Worm (Caenorhabditis elegans): Measurements from ENCODE around the gene F38A5.6.

Gene F38A5.6

DNA sequence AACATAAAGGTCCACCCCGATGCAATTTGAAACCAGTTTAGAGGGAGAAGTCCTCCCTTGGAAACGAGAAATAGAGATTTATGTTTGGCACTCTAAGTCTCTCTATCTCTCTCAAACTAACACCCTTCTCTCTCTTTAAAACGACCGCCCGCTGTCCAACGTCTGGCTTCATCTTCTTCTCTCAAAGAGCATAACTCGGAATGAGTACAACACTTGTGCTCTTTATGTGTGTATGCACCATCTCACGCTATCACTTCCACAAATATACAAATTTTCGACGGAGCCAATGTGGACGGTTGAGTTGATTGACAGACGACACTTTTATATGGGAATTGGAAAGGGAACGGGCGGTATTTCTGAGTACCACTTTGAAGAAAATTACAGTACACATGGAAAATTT is 22.9 kb downstream of the F38A5.6 start:
- peak; percentile 37 for TF ChIP-seq nfya-1 (tag; optimal IDR thresholded peaks at IDR 0.05)
- TF ChIP-seq dve-1 (tag; optimal IDR thresholded peaks at IDR 0.05), result no peak
- no peak for TF ChIP-seq fax-1 (tag; optimal IDR thresholded peaks at IDR 0.05)
- no peak for TF ChIP-seq ref-2 (tag; optimal IDR thresholded peaks at IDR 0.05)
- TF ChIP-seq unc-55 (GFP tag; optimal IDR thresholded peaks at IDR 0.05), result peak; percentile 71
- no peak for TF ChIP-seq ceh-14 (tag; optimal IDR thresholded peaks at IDR 0.05)

DNA sequence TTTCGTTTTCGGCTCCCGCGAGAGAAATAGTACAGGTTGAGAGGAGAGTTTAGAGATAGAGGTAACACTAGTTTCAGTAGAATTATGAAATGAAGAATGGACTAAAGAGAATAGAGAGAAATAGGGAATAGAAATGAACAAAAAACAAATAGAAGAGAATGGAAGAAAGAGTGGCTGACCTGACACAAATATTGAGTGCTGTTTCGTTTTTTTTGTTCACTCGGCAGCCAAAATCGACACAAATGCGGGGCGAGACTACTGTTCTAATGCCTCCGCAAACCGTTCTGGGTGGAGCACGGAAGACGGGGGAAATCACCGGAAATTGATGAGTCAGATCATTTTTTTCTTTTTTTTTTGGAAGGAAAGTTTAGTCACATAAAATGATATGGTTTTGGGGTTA is 24.5 kb downstream of the F38A5.6 start:
- no peak for TF ChIP-seq sox-4 (tag; optimal IDR thresholded peaks at IDR 0.05)
- no peak for TF ChIP-seq T23F11.4 (GFP tag; optimal IDR thresholded peaks at IDR 0.05)

DNA sequence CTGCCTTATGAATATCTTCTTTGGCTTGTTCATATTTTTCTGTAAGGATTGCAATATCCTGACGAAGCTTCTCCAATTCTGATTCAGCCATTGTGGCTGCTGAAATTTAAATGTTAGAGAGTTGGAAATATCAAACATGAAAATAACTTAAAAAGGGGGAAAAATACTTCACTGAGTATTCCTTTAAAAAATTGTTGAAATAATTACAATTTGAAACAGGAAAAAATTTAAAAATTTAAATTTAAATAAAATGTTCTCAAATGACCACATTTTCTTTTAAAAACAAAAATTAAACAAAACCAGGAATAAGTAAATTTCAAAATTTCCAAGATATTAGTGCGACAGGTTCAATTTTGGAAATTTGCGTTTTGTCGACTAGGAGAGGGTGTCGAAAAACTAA is 25.0 kb downstream of the F38A5.6 start, which contains the start of gene bicd-1:
Gene bicd-1 (minus strand): TSS at position 101 of the 400 bp plus-strand sequence.
- no peak for TF ChIP-seq pros-1 (tag; optimal IDR thresholded peaks at IDR 0.05)
- no peak for TF ChIP-seq eyg-1 (tag; optimal IDR thresholded peaks at IDR 0.05)
- TF ChIP-seq sox-2 (GFP tag; IDR thresholded peaks at IDR 0.05), result no peak

DNA sequence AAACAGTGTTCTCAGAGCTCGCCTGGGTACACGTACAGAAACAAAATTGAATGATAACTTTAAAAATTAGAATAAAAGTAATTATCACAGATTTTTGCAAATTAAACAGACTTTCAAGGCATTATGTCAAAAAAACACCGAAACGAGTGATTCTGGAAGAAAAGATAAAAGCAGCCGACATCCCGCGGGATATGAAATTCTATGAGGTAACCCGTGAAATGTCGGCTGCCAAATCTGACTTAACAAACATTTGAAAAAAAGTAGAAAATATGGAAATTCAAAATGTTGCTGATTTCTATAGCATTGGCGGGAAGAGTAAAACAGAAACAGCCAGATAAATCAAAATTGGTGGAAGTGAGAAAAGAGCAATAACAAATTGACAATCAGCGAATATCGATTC is 31.6 kb downstream of the F38A5.6 start:
- TF ChIP-seq hlh-8 (tag; optimal IDR thresholded peaks at IDR 0.05) (no peak), ceh-9 (tag; optimal IDR thresholded peaks at IDR 0.05) (no peak), nhr-11 (tag; optimal IDR thresholded peaks at IDR 0.05) (no peak), fax-1 (tag; optimal IDR thresholded peaks at IDR 0.05) (no peak)

DNA sequence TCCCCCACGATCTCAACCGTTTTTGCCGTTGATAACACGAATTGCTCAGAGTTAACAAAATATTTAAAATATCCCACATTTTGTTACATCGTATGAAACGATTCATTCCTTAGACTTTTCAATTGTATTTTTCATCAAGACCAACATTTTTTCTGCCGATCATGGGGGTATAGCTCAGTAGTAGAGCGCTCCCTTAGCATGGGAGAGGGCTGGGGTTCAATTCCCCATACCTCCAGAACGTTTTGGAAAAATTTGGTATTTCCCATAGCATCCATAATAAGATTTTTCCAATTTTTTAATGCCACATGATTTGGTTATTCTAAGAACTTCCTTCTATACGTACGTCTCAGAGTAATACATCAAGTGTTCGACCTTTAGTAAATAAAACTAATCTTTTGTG is 35.2 kb downstream of the F38A5.6 start:
- no peak for TF ChIP-seq ceh-2 (tag; optimal IDR thresholded peaks at IDR 0.05)
- no peak for TF ChIP-seq hlh-6 (tag; optimal IDR thresholded peaks at IDR 0.05)
- TF ChIP-seq ama-1 (optimal IDR thresholded peaks at IDR 0.05), result no peak
- no peak for TF ChIP-seq syd-9 (tag; optimal IDR thresholded peaks at IDR 0.05)
- no peak for TF ChIP-seq sdc-2 (tag; optimal IDR thresholded peaks at IDR 0.05)

DNA sequence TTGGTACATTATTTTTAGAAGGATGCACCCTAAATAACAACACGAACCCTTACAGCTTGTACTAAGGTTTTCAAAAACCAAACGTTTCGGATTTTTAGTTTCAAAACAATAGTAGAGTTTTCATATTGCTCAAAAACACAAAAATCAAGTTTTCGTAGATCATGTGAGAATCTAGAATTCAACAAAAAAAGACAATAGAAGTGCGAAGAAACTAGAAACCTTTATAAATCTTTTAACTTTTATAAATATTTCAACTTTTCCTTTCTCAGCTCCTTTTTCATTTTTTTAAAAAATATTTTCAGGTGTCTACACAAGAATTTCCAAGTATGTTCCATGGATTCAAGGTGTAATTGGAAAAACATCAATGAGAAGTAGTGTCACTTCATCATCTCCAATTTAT is 36.8 kb downstream of the F38A5.6 start, which contains the start of gene best-9:
Gene best-9 (plus strand): TSS at position 301 of the 400 bp plus-strand sequence.
- no peak for TF ChIP-seq unc-3 (GFP tag; conservative IDR thresholded peaks at IDR 0.05)
- no peak for TF ChIP-seq unc-3 (tag; optimal IDR thresholded peaks at IDR 0.05)
- no peak for TF ChIP-seq tbx-2 (tag; optimal IDR thresholded peaks at IDR 0.05)
- no peak for TF ChIP-seq hlh-8 (tag; optimal IDR thresholded peaks at IDR 0.05)
- TF ChIP-seq F13H6.1 (tag; optimal IDR thresholded peaks at IDR 0.05), result no peak
- TF ChIP-seq ceh-6 (GFP tag; optimal IDR thresholded peaks at IDR 0.05), result no peak
- TF ChIP-seq ceh-14 (tag; optimal IDR thresholded peaks at IDR 0.05), result no peak
- TF ChIP-seq nhr-232 (tag; optimal IDR thresholded peaks at IDR 0.05), result no peak
- no peak for TF ChIP-seq ref-2 (tag; optimal IDR thresholded peaks at IDR 0.05)
- TF ChIP-seq pros-1 (tag; optimal IDR thresholded peaks at IDR 0.05), result no peak
- no peak for TF ChIP-seq ttx-3 (tag; optimal IDR thresholded peaks at IDR 0.05)

DNA sequence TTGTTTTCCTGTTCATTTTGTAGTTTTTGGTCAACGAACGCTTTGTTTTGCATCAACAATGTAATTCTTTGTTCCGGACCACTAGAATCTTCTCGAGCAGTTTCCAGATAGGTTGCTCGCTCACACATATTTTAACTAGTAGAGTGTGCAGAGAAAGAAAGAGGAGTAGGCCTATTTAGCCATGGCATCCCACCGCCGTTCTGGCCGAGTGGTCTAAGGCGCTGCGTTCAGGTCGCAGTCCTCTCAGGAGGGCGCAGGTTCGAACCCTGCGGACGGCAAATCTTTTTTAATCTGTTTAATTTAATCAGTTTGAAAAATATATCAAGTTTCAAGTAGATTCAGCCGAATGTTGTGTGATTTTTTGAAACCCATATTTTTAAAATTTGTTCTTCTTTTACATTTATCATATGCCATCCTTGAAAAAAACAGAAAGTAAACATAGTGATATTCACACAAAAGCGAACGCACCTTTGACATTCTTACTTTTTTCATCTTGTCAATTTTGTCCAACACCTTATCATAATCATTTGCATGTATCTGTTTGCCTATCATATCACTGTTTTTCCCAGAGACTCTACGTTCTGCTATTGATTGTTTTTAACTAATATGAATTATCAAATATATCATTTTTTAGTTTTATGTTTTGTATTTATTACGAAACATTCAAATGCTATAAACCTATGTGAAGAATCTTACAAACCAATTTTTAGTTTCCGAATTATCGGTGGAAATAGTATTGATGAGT is 40.4 kb downstream of the F38A5.6 start, which contains the start of gene try-3:
Gene try-3 (plus strand): TSS at position 532 of the 745 bp plus-strand sequence.
- TF ChIP-seq pha-4 (tag; optimal IDR thresholded peaks at IDR 0.05), result no peak
- TF ChIP-seq unc-86 (tag; optimal IDR thresholded peaks at IDR 0.05), result no peak
- TF ChIP-seq elt-2 (tag; optimal IDR thresholded peaks at IDR 0.05), result peak; percentile 77
- TF ChIP-seq nhr-232 (tag; optimal IDR thresholded peaks at IDR 0.05), result peak; percentile 53
- TF ChIP-seq ahr-1 (tag; optimal IDR thresholded peaks at IDR 0.05), result peak; percentile 16
- TF ChIP-seq lin-11 (tag; optimal IDR thresholded peaks at IDR 0.05), result peak; percentile 56
- no peak for TF ChIP-seq ets-4 (tag; optimal IDR thresholded peaks at IDR 0.05)
- no peak for TF ChIP-seq dmd-4 (tag; optimal IDR thresholded peaks at IDR 0.05; ENCODE audit: borderline replicate concordance)
- peak; percentile 52 for TF ChIP-seq ceh-19 (GFP tag; optimal IDR thresholded peaks at IDR 0.05)
- no peak for TF ChIP-seq mec-3 (tag; optimal IDR thresholded peaks at IDR 0.05; ENCODE audit: borderline replicate concordance)
- TF ChIP-seq C38D4.7 (GFP tag; optimal IDR thresholded peaks at IDR 0.05), result peak; percentile 34
- TF ChIP-seq hlh-6 (tag; optimal IDR thresholded peaks at IDR 0.05), result no peak
- peak; percentile 5 for TF ChIP-seq hlh-8 (tag; optimal IDR thresholded peaks at IDR 0.05)
- TF ChIP-seq elt-4 (tag; optimal IDR thresholded peaks at IDR 0.05), result no peak
- TF ChIP-seq gmeb-2 (tag; optimal IDR thresholded peaks at IDR 0.05), result peak; percentile 51
- peak; percentile 26 for TF ChIP-seq pqm-1 (tag; optimal IDR thresholded peaks at IDR 0.05)
- TF ChIP-seq fkh-6 (tag; optimal IDR thresholded peaks at IDR 0.05), result no peak
- TF ChIP-seq Y22D7AL.16 (tag; optimal IDR thresholded peaks at IDR 0.05), result no peak

All from whole organism, late embryonic.